Worm (Caenorhabditis elegans): ENCODE results near the gene F09B12.5.

F09B12.5 gene

DNA sequence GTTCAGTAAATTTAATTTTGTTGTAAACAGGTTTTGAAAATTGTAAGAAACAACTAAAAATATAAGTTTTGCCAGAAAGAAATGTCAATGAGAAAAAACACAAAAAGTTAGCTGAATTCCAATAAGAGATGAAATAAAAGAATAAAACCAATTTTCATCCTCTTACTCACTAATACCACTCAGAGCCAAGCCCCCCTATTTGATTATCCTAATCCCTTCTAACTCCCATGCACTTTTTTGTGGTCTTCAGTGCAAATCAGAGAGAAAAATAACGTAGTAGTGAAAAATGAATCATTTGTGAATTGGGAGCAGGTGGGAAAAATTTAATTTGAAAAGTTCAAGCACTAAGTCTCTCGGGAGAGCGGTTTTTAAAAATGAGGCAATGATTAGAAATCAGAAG lies 43.2 kb upstream of the F09B12.5 start:
- TF ChIP-seq gmeb-1 (tag; optimal IDR thresholded peaks at IDR 0.05) = no peak
- TF ChIP-seq sma-9 (GFP tag; optimal IDR thresholded peaks at IDR 0.05) = no peak
- TF ChIP-seq sma-9 (tag; optimal IDR thresholded peaks at IDR 0.05) = no peak
- peak; percentile 27 for TF ChIP-seq egl-27 (tag; optimal IDR thresholded peaks at IDR 0.05)
- TF ChIP-seq zag-1 (tag; optimal IDR thresholded peaks at IDR 0.05) = no peak
- TF ChIP-seq nhr-6 (tag; optimal IDR thresholded peaks at IDR 0.05) = no peak

DNA sequence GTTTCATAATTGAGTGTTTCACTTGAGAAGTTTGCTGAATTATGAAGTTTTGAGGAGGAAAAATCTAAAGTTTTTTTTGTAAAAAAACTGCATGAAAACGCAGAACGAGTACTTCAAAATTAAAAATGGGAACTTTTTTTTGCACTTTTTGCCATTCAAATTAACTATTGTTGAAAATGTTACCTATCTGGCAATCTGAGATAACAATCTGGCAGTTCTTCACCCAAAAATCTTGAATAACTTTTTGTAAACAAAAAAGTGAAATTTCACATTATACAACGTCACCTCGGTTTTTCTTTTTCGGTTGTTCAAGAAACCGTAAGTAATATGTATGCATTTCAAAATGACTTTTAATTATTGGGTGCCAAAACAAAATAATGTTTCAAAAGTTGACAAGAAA lies 41.9 kb upstream of the F09B12.5 start:
- TF ChIP-seq nhr-10 (tag; optimal IDR thresholded peaks at IDR 0.05) (no peak), blmp-1 (tag; optimal IDR thresholded peaks at IDR 0.05; ENCODE audit: insufficient read depth) (peak; percentile 1), egl-27 (tag; optimal IDR thresholded peaks at IDR 0.05) (no peak), ztf-4 (tag; optimal IDR thresholded peaks at IDR 0.05) (no peak), nhr-23 (tag; optimal IDR thresholded peaks at IDR 0.05) (no peak), ceh-16 (tag; optimal IDR thresholded peaks at IDR 0.05) (peak; percentile 30), unc-55 (GFP tag; optimal IDR thresholded peaks at IDR 0.05) (no peak), skn-1 (tag; optimal IDR thresholded peaks at IDR 0.05) (no peak), mab-5 (tag; optimal IDR thresholded peaks at IDR 0.05) (no peak), nhr-25 (tag; optimal IDR thresholded peaks at IDR 0.05) (peak; percentile 20), lsy-2 (tag; optimal IDR thresholded peaks at IDR 0.05) (no peak), F13H6.1 (tag; optimal IDR thresholded peaks at IDR 0.05) (no peak), sem-4 (tag; optimal IDR thresholded peaks at IDR 0.05) (no peak), Y55F3AM.14 (GFP tag; optimal IDR thresholded peaks at IDR 0.05) (no peak), unc-62 (GFP tag; optimal IDR thresholded peaks at IDR 0.05) (no peak), elt-1 (tag; optimal IDR thresholded peaks at IDR 0.05) (no peak), nhr-12 (tag; optimal IDR thresholded peaks at IDR 0.05) (no peak)

DNA sequence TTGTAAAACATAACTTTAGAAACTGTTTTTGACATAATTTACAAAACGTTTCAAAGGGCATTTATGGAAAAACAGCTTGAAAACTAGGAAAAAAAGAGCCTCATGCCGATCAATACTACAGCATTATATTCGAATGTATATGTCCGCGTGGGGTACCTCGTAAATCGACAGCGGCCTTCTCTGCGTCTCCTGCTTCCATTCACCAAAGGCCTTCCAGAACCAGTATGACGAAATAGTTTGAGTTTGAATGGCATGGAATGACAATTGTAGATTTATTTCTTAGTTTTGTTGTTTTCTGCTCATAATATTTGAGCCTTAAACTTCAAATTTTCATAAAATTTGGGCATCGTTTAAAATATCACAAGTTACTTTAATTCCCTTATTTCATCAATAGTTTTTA lies 39.1 kb upstream of the F09B12.5 start:
- TF ChIP-seq unc-55 (GFP tag; optimal IDR thresholded peaks at IDR 0.05) = peak; percentile 60
- peak; percentile 44 for TF ChIP-seq C34F6.9 (tag; optimal IDR thresholded peaks at IDR 0.05)
- peak; percentile 20 for TF ChIP-seq nhr-129 (tag; optimal IDR thresholded peaks at IDR 0.05)
- TF ChIP-seq nhr-237 (tag; optimal IDR thresholded peaks at IDR 0.05) = no peak
- peak in 1 of 2 experiments; percentile 8 for TF ChIP-seq lsy-2 (tag; optimal IDR thresholded peaks at IDR 0.05)
- TF ChIP-seq lin-39 (tag; optimal IDR thresholded peaks at IDR 0.05) = no peak

DNA sequence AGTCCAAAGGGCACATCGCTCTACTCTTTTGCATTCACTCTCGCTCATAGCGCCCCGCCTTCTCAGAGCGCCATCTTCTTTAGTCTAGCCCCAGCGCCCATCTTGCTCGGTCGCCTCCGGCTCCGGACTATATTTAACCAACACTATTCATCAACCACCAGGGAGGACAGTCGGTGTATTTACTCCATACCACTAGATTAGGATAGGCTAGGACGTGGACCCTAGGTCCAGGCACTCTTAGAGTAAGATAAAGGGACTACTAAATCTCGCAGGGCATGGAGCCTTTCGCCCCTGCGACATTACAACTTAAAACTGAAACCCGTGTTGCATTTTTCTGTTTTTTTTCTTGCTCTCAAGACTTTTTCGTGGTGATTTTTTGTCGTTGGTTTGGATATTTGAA lies 37.0 kb upstream of the F09B12.5 start:
- no peak for TF ChIP-seq unc-39 (tag; optimal IDR thresholded peaks at IDR 0.05)
- no peak for TF ChIP-seq nhr-77 (tag; optimal IDR thresholded peaks at IDR 0.05)
- TF ChIP-seq skn-1 (tag; optimal IDR thresholded peaks at IDR 0.05) = no peak
- no peak for TF ChIP-seq dmd-4 (tag; optimal IDR thresholded peaks at IDR 0.05)
- TF ChIP-seq nhr-12 (tag; optimal IDR thresholded peaks at IDR 0.05) = no peak
- TF ChIP-seq mbf-1 (tag; optimal IDR thresholded peaks at IDR 0.05) = no peak
- TF ChIP-seq zag-1 (tag; optimal IDR thresholded peaks at IDR 0.05) = no peak
- no peak for TF ChIP-seq egl-27 (tag; optimal IDR thresholded peaks at IDR 0.05)
- no peak for TF ChIP-seq lin-11 (tag; optimal IDR thresholded peaks at IDR 0.05)
- TF ChIP-seq ama-1 (optimal IDR thresholded peaks at IDR 0.05) = no peak
- TF ChIP-seq elt-1 (tag; optimal IDR thresholded peaks at IDR 0.05) = no peak
- TF ChIP-seq C34F6.9 (tag; optimal IDR thresholded peaks at IDR 0.05) = no peak

DNA sequence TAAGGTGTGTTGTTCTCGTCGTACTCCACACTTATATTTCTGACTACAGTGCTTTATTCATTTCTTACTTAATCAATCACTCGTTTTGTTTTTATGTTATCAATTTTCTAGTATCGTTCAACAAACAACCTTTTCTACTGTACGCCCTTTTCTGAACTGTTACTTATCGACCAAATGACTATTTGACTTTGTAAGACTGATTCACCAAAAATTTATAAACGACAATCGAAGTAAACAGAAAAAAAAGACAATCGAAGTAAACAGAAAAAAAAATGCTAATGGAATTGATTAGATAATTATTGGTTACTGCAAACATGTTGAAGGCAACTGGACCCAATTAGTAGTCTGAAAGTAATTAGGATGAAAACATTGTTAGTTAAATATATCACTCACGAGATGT lies 34.5 kb upstream of the F09B12.5 start:
- TF ChIP-seq R02D3.7 (tag; optimal IDR thresholded peaks at IDR 0.05) = no peak
- TF ChIP-seq unc-55 (GFP tag; optimal IDR thresholded peaks at IDR 0.05) = no peak
- no peak for TF ChIP-seq dmd-4 (tag; optimal IDR thresholded peaks at IDR 0.05)
- no peak for TF ChIP-seq nhr-12 (tag; optimal IDR thresholded peaks at IDR 0.05)
- TF ChIP-seq egl-27 (tag; optimal IDR thresholded peaks at IDR 0.05) = no peak
- TF ChIP-seq zag-1 (tag; optimal IDR thresholded peaks at IDR 0.05) = no peak
- TF ChIP-seq fos-1 (tag; optimal IDR thresholded peaks at IDR 0.05) = no peak
- no peak for TF ChIP-seq nhr-25 (tag; optimal IDR thresholded peaks at IDR 0.05)
- TF ChIP-seq ztf-11 (tag; optimal IDR thresholded peaks at IDR 0.05) = no peak
- TF ChIP-seq gmeb-1 (tag; optimal IDR thresholded peaks at IDR 0.05) = no peak
- no peak for TF ChIP-seq nhr-6 (tag; optimal IDR thresholded peaks at IDR 0.05)
- TF ChIP-seq ceh-82 (tag; optimal IDR thresholded peaks at IDR 0.05) = no peak
- no peak for TF ChIP-seq alr-1 (tag; optimal IDR thresholded peaks at IDR 0.05)
- TF ChIP-seq mbf-1 (tag; optimal IDR thresholded peaks at IDR 0.05) = no peak
- TF ChIP-seq unc-62 (GFP tag; optimal IDR thresholded peaks at IDR 0.05) = no peak
- no peak for TF ChIP-seq ztf-4 (tag; optimal IDR thresholded peaks at IDR 0.05)
- TF ChIP-seq elt-1 (tag; optimal IDR thresholded peaks at IDR 0.05) = no peak

Data from whole organism, L2 larva.